Worm (Caenorhabditis elegans) whole organism, L3 larva: ENCODE results near the gene gtl-1.
"Not testable (repeated sequence)": the region's sequence is repeated elsewhere in the genome, so short reads cannot be mapped to it uniquely, and the experiment has no call there.

Source experiments
- R02D3.7 ChIP-seq: fragments of 150-350 bp; optimal IDR thresholded peaks from 2 replicates; lab custom pipeline; 2014; ENCODE audit warnings: missing biosample characterization, missing genetic modification characterization
- ZK546.5 ChIP-seq: sonication (generic microtip); optimal IDR thresholded peaks from 2 replicates; lab custom pipeline; 2017; ENCODE audit warnings: missing biosample characterization, missing genetic modification characterization
- aly-2 ChIP-seq: fragments of 150-350 bp; optimal IDR thresholded peaks from 2 replicates; lab custom pipeline; 2014; ENCODE audit warnings: missing biosample characterization, missing genetic modification characterization
- ama-1 ChIP-seq: fragments of 150-350 bp; optimal IDR thresholded peaks from 2 replicates; lab custom pipeline; 2018
- ceh-16 ChIP-seq: sonication (generic microtip); optimal IDR thresholded peaks from 2 replicates; lab custom pipeline; 2017; ENCODE audit warnings: missing biosample characterization, missing genetic modification characterization
- ceh-28 ChIP-seq: fragments of 150-350 bp; optimal IDR thresholded peaks from 2 replicates; lab custom pipeline; 2014; ENCODE audit warnings: missing biosample characterization, missing genetic modification reagents, missing genetic modification characterization
- ceh-82 ChIP-seq: fragments of 150-350 bp; optimal IDR thresholded peaks from 2 replicates; lab custom pipeline; 2014; ENCODE audit warnings: missing biosample characterization, missing genetic modification characterization
- ceh-9 ChIP-seq: sonication (generic microtip); optimal IDR thresholded peaks from 2 replicates; lab custom pipeline; 2018; ENCODE audit warnings: missing biosample characterization, missing genetic modification characterization
- daf-12 ChIP-seq: fragments of 150-350 bp; optimal IDR thresholded peaks from 2 replicates; lab custom pipeline; 2014; ENCODE audit warnings: missing biosample characterization, missing genetic modification reagents, missing genetic modification characterization
- egl-5 ChIP-seq: fragments of 150-350 bp; optimal IDR thresholded peaks from 2 replicates; lab custom pipeline; 2017; ENCODE audit warnings: missing biosample characterization, missing genetic modification reagents, missing genetic modification characterization, inconsistent platforms
- elt-1 ChIP-seq: fragments of 150-350 bp; optimal IDR thresholded peaks from 2 replicates; lab custom pipeline; 2014; ENCODE audit warnings: missing biosample characterization, missing genetic modification characterization
- elt-2 ChIP-seq: sonication (generic microtip); optimal IDR thresholded peaks from 2 replicates; lab custom pipeline; 2016; ENCODE audit warnings: missing genetic modification reagents, mild to moderate bottlenecking, missing genetic modification characterization, missing compliant biosample characterization
- elt-3 ChIP-seq, 3 experiments: fragments of 150-350 bp in 1 of 3; sonication (generic microtip) in 2 of 3; optimal IDR thresholded peaks; 2 replicates in 2 of 3; 4 replicates in 1 of 3; lab custom pipeline; 2014 to 2017; ENCODE audit warnings: missing biosample characterization in 3 of 3, missing genetic modification characterization in 3 of 3
- eor-1 ChIP-seq, 2 experiments: fragments of 150-350 bp; optimal IDR thresholded peaks; 2 replicates each; lab custom pipeline; 2014 to 2018; ENCODE audit warnings: missing biosample characterization in 2 of 2, missing genetic modification characterization in 2 of 2
- fkh-10 ChIP-seq: sonication (generic microtip); optimal IDR thresholded peaks from 2 replicates; lab custom pipeline; 2017; ENCODE audit warnings: missing biosample characterization, missing genetic modification reagents, missing genetic modification characterization
- fkh-2 ChIP-seq: fragments of 150-350 bp; optimal IDR thresholded peaks from 2 replicates; lab custom pipeline; 2014; ENCODE audit warnings: missing biosample characterization, missing genetic modification reagents, missing genetic modification characterization
- hmg-11 ChIP-seq: sonication (generic microtip); optimal IDR thresholded peaks from 2 replicates; lab custom pipeline; 2016; ENCODE audit warnings: missing genetic modification characterization, missing compliant biosample characterization
- jun-1 ChIP-seq: fragments of 150-350 bp; optimal IDR thresholded peaks from 2 replicates; lab custom pipeline; 2014; ENCODE audit warnings: missing biosample characterization, missing genetic modification reagents, missing genetic modification characterization
- lin-39 ChIP-seq: fragments of 150-350 bp; optimal IDR thresholded peaks from 2 replicates; lab custom pipeline; 2018; ENCODE audit warnings: missing biosample characterization, missing genetic modification reagents, missing genetic modification characterization
- lsy-12 ChIP-seq: sonication (generic microtip); optimal IDR thresholded peaks from 2 replicates; lab custom pipeline; 2016; ENCODE audit warnings: mild to moderate bottlenecking, missing genetic modification characterization, missing compliant biosample characterization
- mdl-1 ChIP-seq: fragments of 150-350 bp; optimal IDR thresholded peaks from 2 replicates; lab custom pipeline; 2014; ENCODE audit warnings: missing biosample characterization, missing genetic modification characterization
- mml-1 ChIP-seq: fragments of 150-350 bp; sonication (generic microtip); optimal IDR thresholded peaks from 3 replicates; lab custom pipeline; 2014; ENCODE audit warnings: missing biosample characterization, missing genetic modification characterization
- nfya-1 ChIP-seq: sonication (generic microtip); optimal IDR thresholded peaks from 2 replicates; lab custom pipeline; 2017; ENCODE audit warnings: missing genetic modification characterization, mild to moderate bottlenecking, missing compliant biosample characterization, antibody characterized with exemption, moderate library complexity; ENCODE audit not compliant: insufficient read depth
- nhr-11 ChIP-seq: fragments of 150-350 bp; optimal IDR thresholded peaks from 2 replicates; lab custom pipeline; 2014; ENCODE audit warnings: missing biosample characterization, missing genetic modification characterization
- nhr-237 ChIP-seq: fragments of 150-350 bp; optimal IDR thresholded peaks from 2 replicates; lab custom pipeline; 2014; ENCODE audit warnings: missing biosample characterization, missing genetic modification characterization
- nhr-25 ChIP-seq: sonication (generic microtip); optimal IDR thresholded peaks from 2 replicates; lab custom pipeline; 2017; ENCODE audit warnings: missing biosample characterization, missing genetic modification characterization
- nhr-28 ChIP-seq: fragments of 150-350 bp; optimal IDR thresholded peaks from 2 replicates; lab custom pipeline; 2014; ENCODE audit warnings: missing biosample characterization, missing genetic modification characterization
- nhr-67 ChIP-seq: fragments of 150-350 bp; optimal IDR thresholded peaks from 2 replicates; lab custom pipeline; 2014; ENCODE audit warnings: missing biosample characterization, missing genetic modification characterization
- nhr-76 ChIP-seq: fragments of 150-350 bp; sonication (generic microtip); optimal IDR thresholded peaks from 5 replicates; lab custom pipeline; 2014; ENCODE audit warnings: missing biosample characterization, missing genetic modification characterization
- pha-4 ChIP-seq: fragments of 150-350 bp; optimal IDR thresholded peaks from 2 replicates; lab custom pipeline; 2014; ENCODE audit warnings: missing biosample characterization, missing genetic modification reagents, missing genetic modification characterization
- pqm-1 ChIP-seq: fragments of 150-350 bp; optimal IDR thresholded peaks from 2 replicates; lab custom pipeline; 2017; ENCODE audit warnings: missing biosample characterization, missing genetic modification characterization, inconsistent platforms
- sea-2 ChIP-seq: fragments of 150-350 bp; sonication (generic microtip); optimal IDR thresholded peaks from 4 replicates; lab custom pipeline; 2014; ENCODE audit warnings: missing biosample characterization, missing genetic modification reagents, missing genetic modification characterization
- skn-1 ChIP-seq: fragments of 150-350 bp; optimal IDR thresholded peaks from 2 replicates; lab custom pipeline; 2014; ENCODE audit warnings: missing biosample characterization, missing genetic modification characterization
- unc-39 ChIP-seq: sonication (generic microtip); optimal IDR thresholded peaks from 4 replicates; lab custom pipeline; 2017; ENCODE audit warnings: missing biosample characterization, missing genetic modification characterization
- unc-62 ChIP-seq: fragments of 150-350 bp; sonication (generic microtip); optimal IDR thresholded peaks from 4 replicates; lab custom pipeline; 2014; ENCODE audit warnings: missing biosample characterization, missing genetic modification reagents, missing genetic modification characterization
- zag-1 ChIP-seq: fragments of 150-350 bp; optimal IDR thresholded peaks from 2 replicates; lab custom pipeline; 2014; ENCODE audit warnings: missing biosample characterization, missing genetic modification characterization
- ztf-11 ChIP-seq: fragments of 150-350 bp; optimal IDR thresholded peaks from 2 replicates; lab custom pipeline; 2014; ENCODE audit warnings: missing biosample characterization, missing genetic modification characterization

Gene gtl-1

DNA sequence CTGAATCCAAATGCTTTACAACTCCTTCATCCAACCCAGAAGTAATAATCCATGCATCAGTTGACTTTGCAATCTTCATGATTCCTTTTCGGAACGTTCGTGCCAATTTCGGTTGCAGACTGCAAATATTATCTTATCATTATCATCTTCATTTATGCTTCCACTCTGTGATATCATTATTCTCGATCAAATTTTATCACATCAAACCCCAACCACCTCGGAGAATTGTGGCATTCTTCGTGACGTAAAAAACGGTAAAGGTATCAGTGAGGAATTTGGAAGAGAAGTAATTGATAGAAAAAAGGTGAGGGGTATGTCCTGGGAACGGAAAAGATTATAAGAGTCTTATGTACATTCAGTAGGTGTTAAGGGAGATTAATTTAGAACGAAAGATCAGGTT, 1.9 kb downstream of the gtl-1 start:
- TF ChIP-seq pqm-1 (peak; percentile 64), nfya-1 (tag; lab: Kevin White, UChicago) (no peak), elt-2 (tag; lab: Kevin White, UChicago) (peak; percentile 89), fkh-10 (GFP tag; lab: Kevin White, UChicago) (no peak), nhr-237 (tag; lab: Kevin White, UChicago) (no peak), fkh-2 (tag; lab: Kevin White, UChicago) (no peak), ama-1 (lab: Kevin White, UChicago) (no peak), jun-1 (peak; percentile 63), elt-3 (tag; optimal IDR thresholded peaks at IDR 0.05; lab: Kevin White, UChicago) (no peak), ceh-82 (tag; lab: Kevin White, UChicago) (no peak), egl-5 (no peak), nhr-76 (tag; lab: Kevin White, UChicago) (no peak), ceh-16 (tag; lab: Kevin White, UChicago) (no peak)
- TF ChIP-seq, all 47 proteins: peak for 3

DNA sequence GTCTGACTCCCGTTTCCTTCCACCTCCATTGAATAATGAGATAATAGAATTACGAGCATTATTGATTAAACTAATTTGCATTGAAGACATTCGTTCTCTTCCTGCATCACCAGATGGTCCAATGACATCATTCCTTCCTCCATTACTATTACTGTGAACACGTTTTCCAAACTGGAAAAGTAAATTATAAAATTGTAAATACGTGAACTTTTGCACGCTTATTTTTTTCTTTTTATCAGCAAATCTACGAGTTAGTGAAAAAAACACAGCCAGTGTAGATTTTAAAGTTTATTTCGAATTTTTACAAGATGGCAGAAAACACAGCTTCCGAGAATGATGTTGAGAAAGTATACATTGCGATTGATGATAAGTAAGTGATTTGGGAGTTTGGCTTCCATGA, 5.6 kb downstream of the gtl-1 start, which contains the start of gene C05C12.1:
Gene C05C12.1 (plus strand): TSS at position 301 of the 400 bp plus-strand sequence.
- not testable (repeated sequence) for TF ChIP-seq fkh-10 (GFP tag; lab: Kevin White, UChicago); lsy-12 (tag; lab: Kevin White, UChicago); mml-1 (tag; lab: Kevin White, UChicago)

ce11 chrIV:11248031-11248631, 11.2 kb downstream of the gtl-1 start, which contains the start of gene C05C12.4:
Gene C05C12.4 (minus strand): TSS chrIV:11248081.
- TF ChIP-seq mml-1 (tag; lab: Kevin White, UChicago) (no peak), jun-1 (no peak), skn-1 (tag; lab: Kevin White, UChicago) (peak; percentile 49), egl-5 (no peak), sea-2 (GFP tag; lab: Kevin White, UChicago) (no peak), unc-39 (no peak), eor-1 (tag; optimal IDR thresholded peaks at IDR 0.05; lab: Kevin White, UChicago) (no peak), nhr-67 (no peak), aly-2 (no peak), ceh-16 (tag; lab: Kevin White, UChicago) (no peak), elt-2 (tag; lab: Kevin White, UChicago) (peak; percentile 69), nhr-76 (tag; lab: Kevin White, UChicago) (no peak), unc-62 (no peak), ama-1 (lab: Kevin White, UChicago) (no peak), lin-39 (tag; lab: Kevin White, UChicago) (no peak), ztf-11 (tag; lab: Kevin White, UChicago) (no peak), elt-1 (no peak), ZK546.5 (tag; lab: Kevin White, UChicago) (no peak), pqm-1 (peak; percentile 44)

ce11 chrIV:11247434-11247833, 11.9 kb downstream of the gtl-1 start:
- no peak for TF ChIP-seq zag-1
- TF ChIP-seq lsy-12 (tag; lab: Kevin White, UChicago): no peak
- no peak for TF ChIP-seq skn-1 (tag; lab: Kevin White, UChicago)
- TF ChIP-seq jun-1: no peak
- TF ChIP-seq pha-4: peak; percentile 65
- TF ChIP-seq elt-1: no peak
- no peak for TF ChIP-seq mdl-1 (tag; lab: Kevin White, UChicago)
- no peak for TF ChIP-seq lin-39 (tag; lab: Kevin White, UChicago)
- no peak for TF ChIP-seq aly-2
- TF ChIP-seq pqm-1: peak; percentile 52
- no peak for TF ChIP-seq unc-39
- TF ChIP-seq daf-12 (tag; lab: Kevin White, UChicago): no peak
- no peak for TF ChIP-seq eor-1 (tag; optimal IDR thresholded peaks at IDR 0.05; lab: Kevin White, UChicago)
- TF ChIP-seq ceh-28 (tag; lab: Kevin White, UChicago): no peak
- no peak for TF ChIP-seq nhr-25
- TF ChIP-seq ceh-82 (tag; lab: Kevin White, UChicago): no peak
- TF ChIP-seq unc-62: no peak
- peak; percentile 16 for TF ChIP-seq elt-2 (tag; lab: Kevin White, UChicago)
- no peak for TF ChIP-seq mml-1 (tag; lab: Kevin White, UChicago)

- no peak for TF ChIP-seq ztf-11 (tag; lab: Kevin White, UChicago)
- TF ChIP-seq ZK546.5 (tag; lab: Kevin White, UChicago): no peak
- TF ChIP-seq elt-2 (tag; lab: Kevin White, UChicago): no peak
- no peak for TF ChIP-seq nhr-76 (tag; lab: Kevin White, UChicago)
- no peak for TF ChIP-seq nhr-67
- TF ChIP-seq R02D3.7: no peak
- no peak for TF ChIP-seq ama-1 (lab: Kevin White, UChicago)
- no peak for TF ChIP-seq ceh-9 (tag; lab: Kevin White, UChicago)
- TF ChIP-seq ceh-82 (tag; lab: Kevin White, UChicago): no peak
- no peak for TF ChIP-seq zag-1
- no peak for TF ChIP-seq sea-2 (GFP tag; lab: Kevin White, UChicago)
- TF ChIP-seq hmg-11 (tag; lab: Kevin White, UChicago): no peak
- no peak for TF ChIP-seq aly-2
- TF ChIP-seq nhr-28 (tag; lab: Kevin White, UChicago): no peak
- TF ChIP-seq egl-5: no peak
- TF ChIP-seq unc-39: no peak
- TF ChIP-seq unc-62: no peak
- TF ChIP-seq nhr-11 (tag; lab: Kevin White, UChicago): no peak
Measured at ce11 chrIV:11241368-11241767, 18.0 kb downstream of the gtl-1 start, which contains the start of gene C05C12.6. Gene C05C12.6 (minus strand): TSS chrIV:11241468.
